Fruit fly (Drosophila melanogaster) whole organism, embryonic: ENCODE measurements around the gene CG1998.

Source experiments
- Adf1 ChIP-seq: fragments of 200-800 bp; sonication (Bioruptor generic); IDR thresholded peaks from 2 replicates; pipeline ENCODE4 v1.3.6; 2022; ENCODE audit warnings: missing biosample characterization, missing genetic modification characterization
- Antp ChIP-seq: fragments of 200-800 bp; sonication (Bioruptor generic); optimal IDR thresholded peaks from 3 replicates; lab custom pipeline; 2016; ENCODE audit warnings: missing biosample characterization, missing genetic modification characterization
- B-H2 ChIP-seq: fragments of 200-800 bp; sonication (Bioruptor generic); optimal IDR thresholded peaks from 2 replicates; lab custom pipeline; 2018; ENCODE audit warnings: missing biosample characterization, mild to moderate bottlenecking, missing genetic modification characterization
- BtbVII ChIP-seq: fragments of 200-800 bp; sonication (Bioruptor generic); optimal IDR thresholded peaks from 3 replicates; lab custom pipeline; 2017; ENCODE audit warnings: missing biosample characterization, mild to moderate bottlenecking, missing genetic modification characterization
- C15 ChIP-seq: fragments of 200-800 bp; sonication (Bioruptor generic); IDR thresholded peaks from 3 replicates; pipeline ENCODE4 v1.3.6; 2022; ENCODE audit warnings: missing biosample characterization, missing genetic modification characterization
- CG10543 ChIP-seq: fragments of 200-800 bp; sonication (Bioruptor generic); optimal IDR thresholded peaks from 3 replicates; lab custom pipeline; 2017; ENCODE audit warnings: missing biosample characterization, mild to moderate bottlenecking, missing genetic modification characterization, moderate library complexity
- CG11085 ChIP-seq: fragments of 200-800 bp; sonication (Bioruptor generic); IDR thresholded peaks from 2 replicates; pipeline ENCODE4 v1.3.6; 2022; ENCODE audit warnings: missing biosample characterization, missing genetic modification characterization
- CG12071 ChIP-seq: fragments of 200-800 bp; sonication (Bioruptor generic); optimal IDR thresholded peaks from 3 replicates; lab custom pipeline; 2018; ENCODE audit warnings: missing biosample characterization, mild to moderate bottlenecking, missing genetic modification characterization
- CG12219 ChIP-seq: fragments of 200-800 bp; sonication (Bioruptor generic); optimal IDR thresholded peaks from 3 replicates; lab custom pipeline; 2018; ENCODE audit warnings: missing biosample characterization, mild to moderate bottlenecking, missing genetic modification characterization
- CG13287 ChIP-seq: fragments of 200-800 bp; sonication (Bioruptor generic); IDR thresholded peaks from 2 replicates; pipeline ENCODE4 v1.3.6; 2022; ENCODE audit warnings: missing biosample characterization, missing genetic modification characterization; ENCODE audit not compliant: partially characterized antibody
- CG14441 ChIP-seq: fragments of 200-800 bp; sonication (Bioruptor generic); IDR thresholded peaks from 2 replicates; pipeline ENCODE4 v1.3.6; 2022; ENCODE audit warnings: missing biosample characterization, missing genetic modification characterization
- CG17612 ChIP-seq: fragments of 200-800 bp; sonication (Bioruptor generic); IDR thresholded peaks from 2 replicates; pipeline ENCODE4 v1.3.6; 2022; ENCODE audit warnings: missing biosample characterization, missing genetic modification characterization
- CG17829 ChIP-seq: fragments of 200-800 bp; optimal IDR thresholded peaks from 2 replicates; lab custom pipeline; 2019; ENCODE audit warnings: missing biosample characterization, mild to moderate bottlenecking, missing genetic modification characterization, moderate library complexity
- CG1832 ChIP-seq: fragments of 200-800 bp; sonication (Bioruptor generic); optimal IDR thresholded peaks from 2 replicates; lab custom pipeline; 2017; ENCODE audit warnings: missing biosample characterization, mild to moderate bottlenecking, missing genetic modification characterization, inconsistent platforms
- CG30020 ChIP-seq: fragments of 200-800 bp; optimal IDR thresholded peaks from 2 replicates; lab custom pipeline; 2019; ENCODE audit warnings: missing biosample characterization, mild to moderate bottlenecking, missing genetic modification characterization, moderate library complexity
- CG34422 ChIP-seq: fragments of 200-800 bp; sonication (Bioruptor generic); IDR thresholded peaks from 3 replicates; pipeline ENCODE4 v1.3.6; 2022; ENCODE audit warnings: missing biosample characterization, missing genetic modification characterization
- CG3847 ChIP-seq: fragments of 200-800 bp; sonication (Bioruptor generic); IDR thresholded peaks from 2 replicates; pipeline ENCODE4 v1.3.6; 2022; ENCODE audit warnings: missing biosample characterization, missing genetic modification characterization
- CG6254 ChIP-seq: fragments of 200-800 bp; sonication (Bioruptor generic); optimal IDR thresholded peaks from 3 replicates; lab custom pipeline; 2017; ENCODE audit warnings: mild to moderate bottlenecking, missing biosample characterization, missing genetic modification reagents, missing genetic modification characterization
- CG7786 ChIP-seq: fragments of 200-800 bp; sonication (Bioruptor generic); optimal IDR thresholded peaks from 2 replicates; lab custom pipeline; 2016; ENCODE audit warnings: missing biosample characterization, missing genetic modification characterization
- CG7839 ChIP-seq: fragments of 200-800 bp; sonication (Bioruptor generic); optimal IDR thresholded peaks from 3 replicates; lab custom pipeline; 2018; ENCODE audit warnings: missing biosample characterization, mild to moderate bottlenecking, missing genetic modification characterization, moderate library complexity
- CG8089 ChIP-seq: fragments of 200-800 bp; sonication (Bioruptor generic); optimal IDR thresholded peaks from 3 replicates; lab custom pipeline; 2016; ENCODE audit warnings: missing biosample characterization, missing genetic modification characterization
- CG8765 ChIP-seq: fragments of 200-800 bp; sonication (Bioruptor generic); IDR thresholded peaks from 2 replicates; pipeline ENCODE4 v1.3.6; 2022; ENCODE audit warnings: missing biosample characterization, missing genetic modification characterization
- CG9437 ChIP-seq: fragments of 200-800 bp; sonication (Bioruptor generic); optimal IDR thresholded peaks from 2 replicates; lab custom pipeline; 2018; ENCODE audit warnings: missing biosample characterization, mild to moderate bottlenecking, missing genetic modification characterization
- CG9727 ChIP-seq: fragments of 200-800 bp; sonication (Bioruptor generic); optimal IDR thresholded peaks from 3 replicates; lab custom pipeline; 2017; ENCODE audit warnings: missing biosample characterization, mild to moderate bottlenecking, missing genetic modification characterization
- D19A ChIP-seq: fragments of 200-800 bp; optimal IDR thresholded peaks from 3 replicates; lab custom pipeline; 2019; ENCODE audit warnings: missing biosample characterization, mild to moderate bottlenecking, missing genetic modification characterization, moderate library complexity
- D19B ChIP-seq: fragments of 200-800 bp; sonication (Bioruptor generic); optimal IDR thresholded peaks from 2 replicates; lab custom pipeline; 2017; ENCODE audit warnings: missing biosample characterization, mild to moderate bottlenecking, missing genetic modification characterization
- Dfd ChIP-seq, 2 experiments: fragments of >200 bp; optimal IDR thresholded peaks; 2 replicates each; lab custom pipeline; 2017; ENCODE audit warnings: missing biosample characterization in 2 of 2, missing genetic modification characterization in 2 of 2
- E2f2 ChIP-seq: fragments of 200-800 bp; sonication (Bioruptor generic); IDR thresholded peaks from 2 replicates; pipeline ENCODE4 v1.3.6; 2022; ENCODE audit warnings: missing biosample characterization, missing genetic modification characterization
- Elba2 ChIP-seq: fragments of 200-800 bp; sonication (Bioruptor generic); optimal IDR thresholded peaks from 3 replicates; lab custom pipeline; 2016; ENCODE audit warnings: missing biosample characterization, missing genetic modification characterization
- H15 ChIP-seq: fragments of 200-800 bp; sonication (Bioruptor generic); IDR thresholded peaks from 3 replicates; pipeline ENCODE4 v1.3.6; 2022; ENCODE audit warnings: missing biosample characterization, missing genetic modification characterization
- HLH3B ChIP-seq: fragments of 200-800 bp; sonication (Bioruptor generic); IDR thresholded peaks from 2 replicates; pipeline ENCODE4 v1.3.6; 2022; ENCODE audit warnings: missing biosample characterization, missing genetic modification characterization
- Lhr ChIP-seq: fragments of 200-800 bp; sonication (Bioruptor generic); optimal IDR thresholded peaks from 3 replicates; lab custom pipeline; 2017; ENCODE audit warnings: mild to moderate bottlenecking, missing biosample characterization, missing genetic modification reagents, missing genetic modification characterization
- Mrtf ChIP-seq: fragments of 200-800 bp; sonication (Bioruptor generic); IDR thresholded peaks from 3 replicates; pipeline ENCODE4 v1.3.6; 2022; ENCODE audit warnings: missing biosample characterization, missing genetic modification characterization
- Nf-YA ChIP-seq: fragments of 200-800 bp; sonication (Bioruptor generic); IDR thresholded peaks from 2 replicates; pipeline ENCODE4 v1.3.6; 2022; ENCODE audit warnings: missing biosample characterization, missing genetic modification characterization
- Side ChIP-seq: fragments of 200-800 bp; sonication (Bioruptor generic); optimal IDR thresholded peaks from 2 replicates; lab custom pipeline; 2016; ENCODE audit warnings: missing biosample characterization, missing genetic modification characterization
- ac ChIP-seq: fragments of 200-800 bp; sonication (Bioruptor generic); optimal IDR thresholded peaks from 3 replicates; lab custom pipeline; 2017; ENCODE audit warnings: missing biosample characterization, mild to moderate bottlenecking, missing genetic modification characterization
- ara ChIP-seq: fragments of 200-800 bp; sonication (Bioruptor generic); IDR thresholded peaks from 2 replicates; pipeline ENCODE4 v1.3.6; 2022; ENCODE audit warnings: missing biosample characterization, missing genetic modification characterization
- btn ChIP-seq: fragments of 200-800 bp; sonication (Bioruptor generic); optimal IDR thresholded peaks from 2 replicates; lab custom pipeline; 2016; ENCODE audit warnings: missing biosample characterization, missing genetic modification characterization
- chn ChIP-seq: fragments of 200-800 bp; sonication (Bioruptor generic); optimal IDR thresholded peaks from 2 replicates; lab custom pipeline; 2016; ENCODE audit warnings: missing biosample characterization, missing genetic modification characterization
- corto ChIP-seq: fragments of 200-800 bp; sonication (Bioruptor generic); optimal IDR thresholded peaks from 2 replicates; lab custom pipeline; 2016; ENCODE audit warnings: missing biosample characterization, mild to moderate bottlenecking, missing genetic modification characterization, moderate library complexity
- dmrt99B ChIP-seq: fragments of 200-800 bp; sonication (Bioruptor generic); optimal IDR thresholded peaks from 2 replicates; lab custom pipeline; 2018; ENCODE audit warnings: missing biosample characterization, mild to moderate bottlenecking, missing genetic modification characterization, moderate library complexity
- exex ChIP-seq: fragments of 200-800 bp; sonication (Bioruptor generic); optimal IDR thresholded peaks from 4 replicates; lab custom pipeline; 2018; ENCODE audit warnings: missing biosample characterization, mild to moderate bottlenecking, missing genetic modification characterization, moderate library complexity
- fd3F ChIP-seq: fragments of 200-800 bp; sonication (Bioruptor generic); optimal IDR thresholded peaks from 2 replicates; lab custom pipeline; 2018; ENCODE audit warnings: missing biosample characterization, mild to moderate bottlenecking, missing genetic modification characterization, moderate library complexity
- lbe ChIP-seq: fragments of 200-800 bp; sonication (Bioruptor generic); optimal IDR thresholded peaks from 2 replicates; lab custom pipeline; 2016; ENCODE audit warnings: missing biosample characterization, mild to moderate bottlenecking, missing genetic modification characterization
- maf-S ChIP-seq: fragments of 200-800 bp; sonication (Bioruptor generic); optimal IDR thresholded peaks from 2 replicates; lab custom pipeline; 2016; ENCODE audit warnings: missing biosample characterization, missing genetic modification characterization
- peb ChIP-seq: fragments of 200-800 bp; sonication (Bioruptor generic); IDR thresholded peaks from 2 replicates; pipeline ENCODE4 v1.3.6; 2022; ENCODE audit warnings: missing biosample characterization, missing genetic modification characterization
- prd ChIP-seq, 3 experiments: fragments of >200 bp in 2 of 3; fragments of 200-800 bp in 1 of 3; sonication (Bioruptor generic) in 1 of 3; optimal IDR thresholded peaks in 2 of 3; IDR thresholded peaks in 1 of 3; 2 replicates in 2 of 3; 3 replicates in 1 of 3; pipeline versions ENCODE4 v1.3.6 to Lab custom; 2017 to 2022; ENCODE audit warnings: missing biosample characterization in 1 of 3, missing genetic modification characterization in 1 of 3
- psq ChIP-seq: fragments of 200-800 bp; sonication (Bioruptor generic); optimal IDR thresholded peaks from 2 replicates; lab custom pipeline; 2017; ENCODE audit warnings: missing biosample characterization, missing genetic modification characterization
- sqz ChIP-seq: fragments of 200-800 bp; sonication (Bioruptor generic); optimal IDR thresholded peaks from 3 replicates; lab custom pipeline; 2018; ENCODE audit warnings: missing biosample characterization, mild to moderate bottlenecking, missing genetic modification characterization
- sr ChIP-seq: fragments of 200-800 bp; sonication (Bioruptor generic); IDR thresholded peaks from 3 replicates; pipeline ENCODE4 v1.3.6; 2022; ENCODE audit warnings: missing biosample characterization, missing genetic modification characterization
- tx ChIP-seq: fragments of 200-800 bp; sonication (Bioruptor generic); optimal IDR thresholded peaks from 2 replicates; lab custom pipeline; 2016; ENCODE audit warnings: missing biosample characterization, missing genetic modification characterization
- unc-4 ChIP-seq: fragments of 200-800 bp; sonication (Bioruptor generic); IDR thresholded peaks from 2 replicates; pipeline ENCODE4 v1.3.6; 2022; ENCODE audit warnings: missing biosample characterization, missing genetic modification characterization; ENCODE audit not compliant: partially characterized antibody
- zfh1 ChIP-seq: fragments of 200-800 bp; sonication (Bioruptor generic); IDR thresholded peaks from 3 replicates; pipeline ENCODE4 v1.3.6; 2022; ENCODE audit warnings: missing biosample characterization, missing genetic modification characterization

Gene CG1998

DNA sequence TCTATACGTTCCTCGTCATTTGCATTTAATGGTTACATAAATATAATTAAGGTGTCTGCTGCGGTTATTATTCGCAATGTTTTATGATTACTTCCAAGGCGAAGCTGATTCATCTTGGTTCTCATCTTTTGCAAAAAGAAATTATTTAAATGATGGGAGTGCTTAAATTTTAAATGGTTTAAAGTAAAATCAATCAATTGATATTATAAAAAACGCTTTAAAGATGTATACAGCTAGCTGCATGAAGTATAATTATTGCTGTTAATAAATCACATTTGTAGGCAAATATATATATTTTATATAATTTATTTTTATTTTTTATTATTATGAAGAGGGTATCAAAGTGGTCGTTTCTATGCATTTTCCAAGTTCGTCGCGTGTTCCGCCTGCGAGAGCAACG, 37.9 kb upstream of the CG1998 start (continued):
- no peak for TF ChIP-seq CG3847 (GFP tag; lab: Robert Waterston, UW)
- TF ChIP-seq ac = no peak
- no peak for TF ChIP-seq BtbVII (GFP tag; lab: Kevin White, UChicago)
- no peak for TF ChIP-seq sr
- TF ChIP-seq exex = no peak
- TF ChIP-seq CG17612 = no peak
- TF ChIP-seq CG7786 (GFP tag; lab: Kevin White, UChicago) = no peak
- TF ChIP-seq Side (GFP tag; lab: Kevin White, UChicago) = no peak
- TF ChIP-seq chn (GFP tag; lab: Kevin White, UChicago) = no peak
- no peak for TF ChIP-seq CG1832 (GFP tag; lab: Kevin White, UChicago)
- no peak for TF ChIP-seq CG12071 (GFP tag; lab: Kevin White, UChicago)
- no peak for TF ChIP-seq peb (GFP tag; lab: Robert Waterston, UW)
- TF ChIP-seq Elba2 (GFP tag; lab: Kevin White, UChicago) = no peak
- TF ChIP-seq E2f2 = no peak
- TF ChIP-seq maf-S (GFP tag; lab: Kevin White, UChicago) = no peak
- no peak for TF ChIP-seq CG11085 (GFP tag; lab: Robert Waterston, UW)
- TF ChIP-seq tx = no peak
- no peak for TF ChIP-seq psq
- TF ChIP-seq CG9727 = no peak
- TF ChIP-seq CG6254 (GFP tag; lab: Kevin White, UChicago) = no peak
- no peak for TF ChIP-seq Lhr (GFP tag; lab: Kevin White, UChicago)
- no peak for TF ChIP-seq CG13287 (GFP tag; lab: Robert Waterston, UW)
- TF ChIP-seq CG8089 (GFP tag; lab: Kevin White, UChicago) = no peak
- TF ChIP-seq ara = no peak
- TF ChIP-seq sqz = no peak
- no peak for TF ChIP-seq Dfd (GFP tag; optimal IDR thresholded peaks at IDR 0.05; lab: Kevin White, UChicago)
- no peak for TF ChIP-seq fd3F

DNA sequence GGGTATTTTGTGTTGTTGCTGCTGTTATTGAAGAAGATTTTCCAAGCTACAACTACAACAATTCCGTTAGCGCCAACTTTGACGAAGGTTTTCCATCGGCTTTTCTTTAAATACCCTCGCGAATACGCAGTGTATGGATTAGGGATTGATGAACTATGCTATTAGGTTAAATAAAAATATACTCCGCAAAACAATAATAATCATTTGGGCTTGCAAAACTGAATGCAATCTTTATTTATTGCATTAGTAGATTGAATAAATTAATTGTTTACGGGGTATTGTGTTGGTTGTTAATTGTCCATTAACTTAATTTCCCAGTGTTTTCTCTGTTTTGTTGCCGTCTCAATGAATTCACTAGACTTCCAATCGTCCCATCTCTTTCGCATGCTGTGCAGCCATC, 34.6 kb upstream of the CG1998 start:
- TF ChIP-seq unc-4 (GFP tag; lab: Robert Waterston, UW) (no peak), Adf1 (GFP tag; lab: Robert Waterston, UW) (no peak), lbe (GFP tag; lab: Kevin White, UChicago) (no peak), CG14441 (GFP tag; lab: Robert Waterston, UW) (peak; percentile 65), C15 (no peak), CG3847 (GFP tag; lab: Robert Waterston, UW) (peak; percentile 9; the same call in 1 of the 2 replicates), Mrtf (GFP tag; lab: Robert Waterston, UW) (no peak), prd (optimal IDR thresholded peaks at IDR 0.05; lab: Kevin White, UChicago) (no peak), prd (GFP tag; IDR thresholded peaks at IDR 0.05; lab: Robert Waterston, UW) (peak; percentile 40; the same call in 1 of the 3 replicates), CG12219 (GFP tag; lab: Kevin White, UChicago) (no peak), btn (GFP tag; lab: Kevin White, UChicago) (no peak), CG9437 (GFP tag; lab: Kevin White, UChicago) (no peak), B-H2 (GFP tag; lab: Kevin White, UChicago) (no peak), Antp (GFP tag; lab: Kevin White, UChicago) (no peak), CG8765 (GFP tag; lab: Robert Waterston, UW) (no peak), CG30020 (tag; lab: Kevin White, UChicago) (no peak), CG17829 (no peak), corto (GFP tag; lab: Kevin White, UChicago) (no peak), H15 (GFP tag; lab: Robert Waterston, UW) (0 out of 3 replicates have a peak, but pooled peaks have one; percentile 7), CG7839 (tag; lab: Kevin White, UChicago) (peak; percentile 37), zfh1 (no peak), dmrt99B (tag; lab: Kevin White, UChicago) (peak; percentile 42), CG34422 (GFP tag; lab: Robert Waterston, UW) (0 out of 3 replicates have a peak, but pooled peaks have one; percentile 36), D19B (GFP tag; lab: Kevin White, UChicago) (peak; percentile 17), CG10543 (GFP tag; lab: Kevin White, UChicago) (no peak), Nf-YA (GFP tag; lab: Robert Waterston, UW) (no peak), HLH3B (no peak), D19A (tag; lab: Kevin White, UChicago) (no peak)
